Fruit fly (Drosophila melanogaster) whole organism, prepupa: ENCODE results near the gene CG10809.

Experiments used
- Blimp-1 ChIP-seq: fragments of 200-800 bp; sonication (Bioruptor generic); optimal IDR thresholded peaks from 3 replicates; lab custom pipeline; 2017; ENCODE audit warnings: missing biosample characterization, missing genetic modification characterization, mild to moderate bottlenecking, moderate library complexity, missing genetic modification reagents
- CG10631 ChIP-seq: fragments of 200-800 bp; sonication (Bioruptor generic); optimal IDR thresholded peaks from 2 replicates; lab custom pipeline; 2016; ENCODE audit warnings: missing biosample characterization, missing genetic modification characterization
- CG10669 ChIP-seq: fragments of 200-800 bp; sonication (Bioruptor generic); optimal IDR thresholded peaks from 3 replicates; lab custom pipeline; 2018; ENCODE audit warnings: missing biosample characterization, mild to moderate bottlenecking, missing genetic modification characterization, moderate library complexity
- CG11902 ChIP-seq: fragments of 200-800 bp; sonication (Bioruptor generic); optimal IDR thresholded peaks from 3 replicates; lab custom pipeline; 2016; ENCODE audit warnings: missing biosample characterization, missing genetic modification characterization
- CG1621 ChIP-seq: fragments of 200-800 bp; sonication (Bioruptor generic); optimal IDR thresholded peaks from 3 replicates; lab custom pipeline; 2018; ENCODE audit warnings: missing biosample characterization, mild to moderate bottlenecking, missing genetic modification characterization
- CG16779 ChIP-seq: fragments of 200-800 bp; sonication (Bioruptor generic); optimal IDR thresholded peaks from 3 replicates; lab custom pipeline; 2017; ENCODE audit warnings: missing biosample characterization, mild to moderate bottlenecking, missing genetic modification characterization
- CG3032 ChIP-seq: fragments of 200-800 bp; optimal IDR thresholded peaks from 2 replicates; lab custom pipeline; 2019; ENCODE audit warnings: missing biosample characterization, mild to moderate bottlenecking, missing genetic modification characterization, moderate library complexity
- CG32006 ChIP-seq: fragments of 200-800 bp; sonication (Bioruptor generic); optimal IDR thresholded peaks from 3 replicates; lab custom pipeline; 2017; ENCODE audit warnings: missing biosample characterization, mild to moderate bottlenecking, missing genetic modification characterization
- CG34406 ChIP-seq: fragments of 200-800 bp; sonication (Bioruptor generic); optimal IDR thresholded peaks from 3 replicates; lab custom pipeline; 2016; ENCODE audit warnings: missing biosample characterization, missing genetic modification characterization
- CG3919 ChIP-seq: fragments of 200-800 bp; sonication (Bioruptor generic); optimal IDR thresholded peaks from 3 replicates; lab custom pipeline; 2016; ENCODE audit warnings: missing biosample characterization, missing genetic modification characterization
- CG4318 ChIP-seq: fragments of 200-800 bp; sonication (Bioruptor generic); optimal IDR thresholded peaks from 3 replicates; lab custom pipeline; 2017; ENCODE audit warnings: missing biosample characterization, mild to moderate bottlenecking, missing genetic modification characterization
- CG6163 ChIP-seq: fragments of 200-800 bp; sonication (Bioruptor generic); IDR thresholded peaks from 3 replicates; pipeline ENCODE4 v1.3.6; 2022; ENCODE audit warnings: missing biosample characterization, missing genetic modification characterization
- CG6276 ChIP-seq: fragments of 200-800 bp; sonication (Bioruptor generic); optimal IDR thresholded peaks from 2 replicates; lab custom pipeline; 2017; ENCODE audit warnings: missing biosample characterization, mild to moderate bottlenecking, missing genetic modification characterization
- CG6792 ChIP-seq: fragments of 200-800 bp; sonication (Bioruptor generic); optimal IDR thresholded peaks from 3 replicates; lab custom pipeline; 2016; ENCODE audit warnings: missing biosample characterization, missing genetic modification characterization
- CG6808 ChIP-seq: fragments of 200-800 bp; sonication (Bioruptor generic); optimal IDR thresholded peaks from 3 replicates; lab custom pipeline; 2017; ENCODE audit warnings: missing biosample characterization, missing genetic modification characterization, mild to moderate bottlenecking, moderate library complexity, missing genetic modification reagents
- CG6854 ChIP-seq: fragments of 200-800 bp; sonication (Bioruptor generic); optimal IDR thresholded peaks from 2 replicates; lab custom pipeline; 2017; ENCODE audit warnings: missing biosample characterization, mild to moderate bottlenecking, missing genetic modification characterization
- CG7368 ChIP-seq: fragments of 200-800 bp; sonication (Bioruptor generic); optimal IDR thresholded peaks from 3 replicates; lab custom pipeline; 2016; ENCODE audit warnings: missing biosample characterization, missing genetic modification characterization
- CG8632 ChIP-seq: fragments of 200-800 bp; sonication (Bioruptor generic); optimal IDR thresholded peaks from 3 replicates; lab custom pipeline; 2016; ENCODE audit warnings: missing biosample characterization, missing genetic modification characterization
- CG9139 ChIP-seq: fragments of 200-800 bp; sonication (Bioruptor generic); optimal IDR thresholded peaks from 3 replicates; lab custom pipeline; 2017; ENCODE audit warnings: missing biosample characterization, mild to moderate bottlenecking, missing genetic modification characterization
- Eip75B ChIP-seq: fragments of 200-800 bp; sonication (Bioruptor generic); optimal IDR thresholded peaks from 3 replicates; lab custom pipeline; 2016; ENCODE audit warnings: missing biosample characterization, missing genetic modification characterization
- Eip78C ChIP-seq: fragments of 200-800 bp; sonication (Bioruptor generic); peaks from one replicate; lab custom pipeline; 2016; ENCODE audit warnings: missing biosample characterization, missing genetic modification characterization
- Eip93F ChIP-seq: fragments of 200-800 bp; sonication (Bioruptor generic); optimal IDR thresholded peaks from 2 replicates; lab custom pipeline; 2016; ENCODE audit warnings: missing biosample characterization, mild to moderate bottlenecking, missing genetic modification characterization
- Ets96B ChIP-seq: fragments of 200-800 bp; optimal IDR thresholded peaks from 2 replicates; lab custom pipeline; 2019; ENCODE audit warnings: missing biosample characterization, mild to moderate bottlenecking, missing genetic modification characterization, moderate library complexity
- Gug ChIP-seq: fragments of 200-800 bp; sonication (Bioruptor generic); IDR thresholded peaks from 2 replicates; pipeline ENCODE4 v1.3.6; 2022; ENCODE audit warnings: missing biosample characterization, missing genetic modification characterization
- Hr38 ChIP-seq: sonication (Bioruptor generic); optimal IDR thresholded peaks from 2 replicates; lab custom pipeline; 2016; ENCODE audit warnings: missing biosample characterization, missing genetic modification characterization
- Hr39 ChIP-seq: fragments of 200-800 bp; sonication (Bioruptor generic); optimal IDR thresholded peaks from 2 replicates; lab custom pipeline; 2016; ENCODE audit warnings: missing biosample characterization, missing genetic modification characterization
- Lpt ChIP-seq: fragments of 200-800 bp; sonication (Bioruptor generic); optimal IDR thresholded peaks from 3 replicates; lab custom pipeline; 2016; ENCODE audit warnings: missing biosample characterization, missing genetic modification characterization
- Met ChIP-seq: fragments of 200-800 bp; sonication (Bioruptor generic); optimal IDR thresholded peaks from 3 replicates; lab custom pipeline; 2016; ENCODE audit warnings: missing biosample characterization, missing genetic modification characterization
- OdsH ChIP-seq: fragments of 200-800 bp; sonication (Bioruptor generic); optimal IDR thresholded peaks from 3 replicates; lab custom pipeline; 2016; ENCODE audit warnings: missing biosample characterization, missing genetic modification characterization
- Sox102F ChIP-seq: fragments of 200-800 bp; sonication (Bioruptor generic); optimal IDR thresholded peaks from 2 replicates; lab custom pipeline; 2016; ENCODE audit warnings: missing biosample characterization, mild to moderate bottlenecking, missing genetic modification characterization
- Sox14 ChIP-seq: fragments of 200-800 bp; sonication (Bioruptor generic); optimal IDR thresholded peaks from 3 replicates; lab custom pipeline; 2016; ENCODE audit warnings: missing biosample characterization, missing genetic modification characterization
- Sox15 ChIP-seq: fragments of 200-800 bp; sonication (Bioruptor generic); optimal IDR thresholded peaks from 3 replicates; lab custom pipeline; 2016; ENCODE audit warnings: missing biosample characterization, missing genetic modification characterization
- achi ChIP-seq: fragments of 200-800 bp; sonication (Bioruptor generic); optimal IDR thresholded peaks from 3 replicates; lab custom pipeline; 2016; ENCODE audit warnings: missing biosample characterization, missing genetic modification characterization
- acj6 ChIP-seq: fragments of 200-800 bp; sonication (Bioruptor generic); optimal IDR thresholded peaks from 3 replicates; lab custom pipeline; 2016; ENCODE audit warnings: missing biosample characterization, missing genetic modification characterization
- cyc ChIP-seq: fragments of 200-800 bp; sonication (Bioruptor generic); optimal IDR thresholded peaks from 3 replicates; lab custom pipeline; 2016; ENCODE audit warnings: missing biosample characterization, missing genetic modification characterization
- dac ChIP-seq: fragments of 200-800 bp; sonication (Bioruptor generic); optimal IDR thresholded peaks from 2 replicates; lab custom pipeline; 2017; ENCODE audit warnings: missing biosample characterization, mild to moderate bottlenecking, missing genetic modification characterization
- dsx ChIP-seq: fragments of 200-800 bp; optimal IDR thresholded peaks from 3 replicates; lab custom pipeline; 2019; ENCODE audit warnings: missing biosample characterization, mild to moderate bottlenecking, missing genetic modification characterization, moderate library complexity; ENCODE audit not compliant: poor library complexity, severe bottlenecking
- esn ChIP-seq: fragments of 200-800 bp; sonication (Bioruptor generic); optimal IDR thresholded peaks from 2 replicates; lab custom pipeline; 2016; ENCODE audit warnings: missing biosample characterization, mild to moderate bottlenecking, missing genetic modification characterization, moderate library complexity
- lz ChIP-seq: fragments of 200-800 bp; sonication (Bioruptor generic); optimal IDR thresholded peaks from 3 replicates; lab custom pipeline; 2016; ENCODE audit warnings: missing biosample characterization, missing genetic modification characterization
- net ChIP-seq: fragments of 200-800 bp; sonication (Bioruptor generic); optimal IDR thresholded peaks from 3 replicates; lab custom pipeline; 2016; ENCODE audit warnings: missing biosample characterization, missing genetic modification characterization
- pdm3 ChIP-seq: fragments of 200-800 bp; sonication (Bioruptor generic); optimal IDR thresholded peaks from 3 replicates; lab custom pipeline; 2016; ENCODE audit warnings: missing biosample characterization, missing genetic modification characterization
- spab ChIP-seq: fragments of 200-800 bp; sonication (Bioruptor generic); optimal IDR thresholded peaks from 2 replicates; lab custom pipeline; 2017; ENCODE audit warnings: missing biosample characterization, mild to moderate bottlenecking, missing genetic modification characterization, missing genetic modification reagents
- ss ChIP-seq, 2 experiments: fragments of 200-800 bp; sonication (Bioruptor generic); optimal IDR thresholded peaks; 2 replicates in 1 of 2; 3 replicates in 1 of 2; lab custom pipeline; 2017 to 2018; ENCODE audit warnings: mild to moderate bottlenecking in 2 of 2, missing biosample characterization in 2 of 2, missing genetic modification characterization in 2 of 2, moderate library complexity in 1 of 2
- svp ChIP-seq: fragments of 200-800 bp; sonication (Bioruptor generic); peaks from one replicate; lab custom pipeline; 2016; ENCODE audit warnings: missing biosample characterization, missing genetic modification characterization
- topi ChIP-seq: fragments of 200-800 bp; sonication (Bioruptor generic); optimal IDR thresholded peaks from 3 replicates; lab custom pipeline; 2016; ENCODE audit warnings: missing biosample characterization, missing genetic modification characterization

Gene CG10809

dm6 chr3L:9872035-9872434 lies 12.3 kb upstream of the CG10809 start (continued):
- TF ChIP-seq CG32006 (peak; percentile 74), CG16779 (tag; lab: Kevin White, UChicago) (peak; percentile 25), Gug (GFP tag; lab: Robert Waterston, UW) (no peak), CG34406 (GFP tag; lab: Kevin White, UChicago) (peak; percentile 39), Sox102F (GFP tag; lab: Kevin White, UChicago) (no peak), Sox14 (GFP tag; lab: Kevin White, UChicago) (no peak)

dm6 chr3L:9865053-9865442 lies 5.4 kb upstream of the CG10809 start:
- TF ChIP-seq Gug (GFP tag; lab: Robert Waterston, UW), result no peak
- TF ChIP-seq CG8632 (GFP tag; lab: Kevin White, UChicago), result no peak
- TF ChIP-seq Eip78C (GFP tag; lab: Kevin White, UChicago), result no peak
- TF ChIP-seq CG11902 (GFP tag; lab: Kevin White, UChicago), result no peak
- TF ChIP-seq Lpt, result no peak
- TF ChIP-seq Met (GFP tag; lab: Kevin White, UChicago), result no peak
- TF ChIP-seq Hr38 (GFP tag; lab: Kevin White, UChicago), result no peak
- TF ChIP-seq CG3032 (tag; lab: Kevin White, UChicago), result no peak
- no peak for TF ChIP-seq CG6854 (GFP tag; lab: Kevin White, UChicago)

dm6 chr3L:9864275-9865052 lies 4.8 kb upstream of the CG10809 start, which contains the start of the genes iPLA2-VIA and Ciz1:
TSS of gene iPLA2-VIA (minus strand) at chr3L:9864349.
TSS of gene Ciz1 (plus strand) at chr3L:9864639.
- TF ChIP-seq Lpt (no peak), spab (GFP tag; lab: Kevin White, UChicago) (no peak), Hr39 (GFP tag; lab: Kevin White, UChicago) (no peak), CG6163 (GFP tag; lab: Robert Waterston, UW) (no peak), Sox15 (GFP tag; lab: Kevin White, UChicago) (no peak), dsx (GFP tag; lab: Kevin White, UChicago) (peak; percentile 19), svp (no peak), CG7368 (GFP tag; lab: Kevin White, UChicago) (no peak), CG6276 (GFP tag; lab: Kevin White, UChicago) (no peak), CG6792 (no peak), cyc (GFP tag; lab: Kevin White, UChicago) (no peak), lz (peak; percentile 44), CG11902 (GFP tag; lab: Kevin White, UChicago) (no peak), CG3032 (tag; lab: Kevin White, UChicago) (peak; percentile 22), esn (peak; percentile 20), acj6 (no peak), CG10631 (GFP tag; lab: Kevin White, UChicago) (peak; percentile 42), CG6808 (GFP tag; lab: Kevin White, UChicago) (no peak), CG6854 (GFP tag; lab: Kevin White, UChicago) (peak; percentile 47), Ets96B (tag; lab: Kevin White, UChicago) (no peak), Met (GFP tag; lab: Kevin White, UChicago) (no peak), Blimp-1 (no peak), CG4318 (GFP tag; lab: Kevin White, UChicago) (no peak), CG9139 (GFP tag; lab: Kevin White, UChicago) (no peak), ss (GFP tag; optimal IDR thresholded peaks at IDR 0.05; lab: Kevin White, UChicago) (peak in 1 of 2 experiments; percentile 30), pdm3 (no peak), topi (GFP tag; lab: Kevin White, UChicago) (no peak), CG34406 (GFP tag; lab: Kevin White, UChicago) (no peak), Eip75B (no peak), CG1621 (tag; lab: Kevin White, UChicago) (no peak), Hr38 (GFP tag; lab: Kevin White, UChicago) (no peak), CG10669 (GFP tag; lab: Kevin White, UChicago) (no peak), dac (GFP tag; lab: Kevin White, UChicago) (no peak), CG8632 (GFP tag; lab: Kevin White, UChicago) (no peak), Eip78C (GFP tag; lab: Kevin White, UChicago) (peak; percentile 60), net (GFP tag; lab: Kevin White, UChicago) (no peak), achi (no peak), Eip93F (no peak), Sox14 (GFP tag; lab: Kevin White, UChicago) (peak; percentile 46), CG3919 (no peak), OdsH (GFP tag; lab: Kevin White, UChicago) (no peak)
